Worm (Caenorhabditis elegans) whole organism, young adult: ENCODE measurements around the gene srx-48.

ENCODE experiments used
- B0035.1 ChIP-seq: sonication (generic microtip); optimal IDR thresholded peaks from 2 replicates; lab custom pipeline; 2016; ENCODE audit warnings: missing genetic modification characterization, mild to moderate bottlenecking, missing compliant biosample characterization, missing genotype, missing genetic modification reagents
- F49E8.2 ChIP-seq: sonication (generic microtip); optimal IDR thresholded peaks from 3 replicates; lab custom pipeline; 2017; ENCODE audit warnings: missing genetic modification characterization, mild to moderate bottlenecking, missing compliant biosample characterization, antibody characterized with exemption, moderate library complexity; ENCODE audit not compliant: insufficient read depth
- F57C9.4 ChIP-seq: sonication (generic microtip); optimal IDR thresholded peaks from 2 replicates; lab custom pipeline; 2017; ENCODE audit warnings: mild to moderate bottlenecking, missing genetic modification characterization, missing compliant biosample characterization
- Y56A3A.18 ChIP-seq: fragments of 200-800 bp; sonication (Bioruptor generic); IDR thresholded peaks from 2 replicates; pipeline ENCODE4 v1.3.6; 2022; ENCODE audit warnings: missing genetic modification reagents, missing genetic modification characterization, missing compliant biosample characterization
- efl-1 ChIP-seq: fragments of 150-350 bp; optimal IDR thresholded peaks from 2 replicates; lab custom pipeline; 2014; ENCODE audit warnings: missing biosample characterization, missing genetic modification reagents, missing genetic modification characterization
- lin-26 ChIP-seq: fragments of 200-800 bp; sonication (Bioruptor generic); IDR thresholded peaks from 2 replicates; pipeline ENCODE4 v1.3.6; 2022; ENCODE audit warnings: missing genetic modification reagents, missing genetic modification characterization, missing compliant biosample characterization
- madf-10 ChIP-seq: sonication (generic microtip); optimal IDR thresholded peaks from 2 replicates; lab custom pipeline; 2016; ENCODE audit warnings: mild to moderate bottlenecking, missing genetic modification characterization, missing compliant biosample characterization
- madf-8 ChIP-seq: fragments of 200-800 bp; sonication (Bioruptor generic); conservative IDR thresholded peaks from 2 replicates; pipeline ENCODE4 v1.3.6; 2022; ENCODE audit warnings: missing genetic modification reagents, missing genetic modification characterization, missing compliant biosample characterization
- mel-28 ChIP-seq: sonication (generic microtip); optimal IDR thresholded peaks from 2 replicates; lab custom pipeline; 2016; ENCODE audit warnings: borderline replicate concordance, mild to moderate bottlenecking, missing genetic modification characterization, missing compliant biosample characterization
- nhr-90 ChIP-seq: sonication (generic microtip); optimal IDR thresholded peaks from 2 replicates; lab custom pipeline; 2016; ENCODE audit warnings: missing genotype, mild to moderate bottlenecking, missing genetic modification characterization, missing compliant biosample characterization
- sea-2 ChIP-seq: fragments of 200-800 bp; sonication (Bioruptor generic); IDR thresholded peaks from 2 replicates; pipeline ENCODE4 v1.3.6; 2022; ENCODE audit warnings: missing genetic modification characterization, missing compliant biosample characterization
- ztf-22 ChIP-seq: fragments of 200-800 bp; sonication (Bioruptor generic); optimal IDR thresholded peaks from 2 replicates; lab custom pipeline; 2018; ENCODE audit warnings: mild to moderate bottlenecking, missing genetic modification characterization, moderate library complexity, missing compliant biosample characterization
- ztf-3 ChIP-seq: fragments of 200-800 bp; sonication (Bioruptor generic); optimal IDR thresholded peaks from 2 replicates; lab custom pipeline; 2018; ENCODE audit warnings: mild to moderate bottlenecking, missing genetic modification characterization, missing compliant biosample characterization

DNA sequence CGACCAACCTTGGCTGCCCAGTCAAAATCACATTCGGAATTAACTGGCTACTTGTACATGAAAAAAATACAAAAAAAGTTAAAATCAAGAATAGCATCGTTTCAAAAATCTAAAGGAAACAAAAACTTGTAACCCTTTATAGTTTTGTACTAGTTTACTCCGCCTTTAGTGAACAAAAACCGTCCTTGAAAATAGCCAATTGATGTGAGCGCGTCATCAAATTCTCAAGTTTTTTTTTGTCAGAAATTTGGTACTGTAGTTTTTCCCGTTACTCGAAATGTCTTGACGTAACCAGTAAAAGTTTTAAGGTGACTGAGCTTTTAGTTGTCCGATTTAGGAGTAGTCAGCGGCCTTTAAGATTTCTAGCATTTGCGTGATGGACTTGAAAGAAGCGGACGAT lies 43.8 kb upstream of the srx-48 start, which contains the start of gene C29F3.3:
- no peak for TF ChIP-seq F49E8.2 (tag; lab: Kevin White, UChicago)
- TF ChIP-seq ztf-3 (GFP tag; lab: Kevin White, UChicago) = no peak
- TF ChIP-seq B0035.1 (tag; lab: Kevin White, UChicago) = no peak
- TF ChIP-seq F57C9.4 = no peak
- no peak for TF ChIP-seq lin-26 (GFP tag; lab: Robert Waterston, UW)
- no peak for TF ChIP-seq ztf-22 (GFP tag; lab: Kevin White, UChicago)
- TF ChIP-seq mel-28 = no peak
- no peak for TF ChIP-seq sea-2
- no peak for TF ChIP-seq madf-8 (GFP tag; lab: Robert Waterston, UW)
- TF ChIP-seq nhr-90 = no peak
- TF ChIP-seq efl-1 = no peak
- TF ChIP-seq Y56A3A.18 (GFP tag; lab: Robert Waterston, UW) = no peak
- no peak for TF ChIP-seq madf-10 (tag; lab: Kevin White, UChicago)
